Worm (Caenorhabditis elegans): ENCODE data around the gene dnc-1.

ce11 chrIV:10978641-10979040 lies 45.6 kb upstream of the dnc-1 start:
- TF ChIP-seq him-1 (tag; optimal IDR thresholded peaks at IDR 0.05) = no peak
- no peak for TF ChIP-seq dao-5 (tag; optimal IDR thresholded peaks at IDR 0.05)

Data from whole organism, L4/young adult.